Worm (Caenorhabditis elegans) whole organism, late embryonic: ENCODE data around the gene sru-15.
A peak's percentile ranks its signal among the peaks of the same experiment; 100 is the strongest.

ENCODE experiments used
- C08G9.2 ChIP-seq: sonication (generic microtip); optimal IDR thresholded peaks from 2 replicates; lab custom pipeline; 2016; ENCODE audit warnings: mild to moderate bottlenecking, missing genetic modification characterization, moderate library complexity, missing compliant biosample characterization
- C38D4.7 ChIP-seq: fragments of 200-800 bp; sonication (Bioruptor generic); optimal IDR thresholded peaks from 2 replicates; lab custom pipeline; 2018; ENCODE audit warnings: mild to moderate bottlenecking, missing genetic modification characterization, moderate library complexity, missing compliant biosample characterization
- K02D7.2 ChIP-seq: sonication (generic microtip); optimal IDR thresholded peaks from 2 replicates; lab custom pipeline; 2017; ENCODE audit warnings: mild to moderate bottlenecking, missing genetic modification characterization, missing compliant biosample characterization
- K09A11.1 ChIP-seq: sonication (generic microtip); optimal IDR thresholded peaks from 2 replicates; lab custom pipeline; 2017; ENCODE audit warnings: antibody characterized with exemption, mild to moderate bottlenecking, missing genetic modification characterization, missing compliant biosample characterization; ENCODE audit not compliant: insufficient read depth
- T23F11.4 ChIP-seq: fragments of 200-800 bp; sonication (Bioruptor generic); optimal IDR thresholded peaks from 2 replicates; lab custom pipeline; 2018; ENCODE audit warnings: mild to moderate bottlenecking, missing genetic modification characterization, missing compliant biosample characterization
- ceh-14 ChIP-seq: sonication (generic microtip); optimal IDR thresholded peaks from 2 replicates; lab custom pipeline; 2016; ENCODE audit warnings: missing genotype, missing genetic modification characterization, missing compliant biosample characterization
- ceh-19 ChIP-seq: fragments of 200-800 bp; sonication (Bioruptor generic); optimal IDR thresholded peaks from 2 replicates; lab custom pipeline; 2018; ENCODE audit warnings: mild to moderate bottlenecking, missing genetic modification characterization, missing compliant biosample characterization
- ceh-22 ChIP-seq: sonication (generic microtip); optimal IDR thresholded peaks from 2 replicates; lab custom pipeline; 2017; ENCODE audit warnings: missing biosample characterization, missing genetic modification characterization
- ceh-45 ChIP-seq: fragments of 200-800 bp; sonication (Bioruptor generic); IDR thresholded peaks from 2 replicates; pipeline ENCODE4 v1.3.6; 2022; ENCODE audit warnings: missing genetic modification reagents, missing genetic modification characterization, missing compliant biosample characterization
- ceh-48 ChIP-seq: sonication (generic microtip); optimal IDR thresholded peaks from 2 replicates; lab custom pipeline; 2016; ENCODE audit warnings: missing genetic modification characterization, inconsistent platforms, missing compliant biosample characterization
- ceh-6 ChIP-seq: fragments of 200-800 bp; sonication (Bioruptor generic); optimal IDR thresholded peaks from 2 replicates; lab custom pipeline; 2018; ENCODE audit warnings: mild to moderate bottlenecking, missing genetic modification characterization, missing compliant biosample characterization
- che-1 ChIP-seq: sonication (generic microtip); optimal IDR thresholded peaks from 2 replicates; lab custom pipeline; 2016; ENCODE audit warnings: mild to moderate bottlenecking, missing genetic modification characterization, missing compliant biosample characterization
- elt-2 ChIP-seq: sonication (generic microtip); optimal IDR thresholded peaks from 2 replicates; lab custom pipeline; 2016; ENCODE audit warnings: missing genetic modification reagents, missing genetic modification characterization, missing compliant biosample characterization
- elt-4 ChIP-seq: sonication (generic microtip); optimal IDR thresholded peaks from 2 replicates; lab custom pipeline; 2016; ENCODE audit warnings: missing genetic modification characterization, missing compliant biosample characterization
- fax-1 ChIP-seq: sonication (generic microtip); optimal IDR thresholded peaks from 2 replicates; lab custom pipeline; 2016; ENCODE audit warnings: missing genotype, missing genetic modification characterization, missing compliant biosample characterization
- fkh-10 ChIP-seq: fragments of 150-350 bp; optimal IDR thresholded peaks from 2 replicates; lab custom pipeline; 2014; ENCODE audit warnings: missing biosample characterization, missing genetic modification reagents, missing genetic modification characterization
- fkh-6 ChIP-seq: sonication (generic microtip); optimal IDR thresholded peaks from 2 replicates; lab custom pipeline; 2016; ENCODE audit warnings: missing genetic modification characterization, missing compliant biosample characterization
- hlh-13 ChIP-seq: fragments of 200-800 bp; sonication (Bioruptor generic); optimal IDR thresholded peaks from 2 replicates; lab custom pipeline; 2018; ENCODE audit warnings: mild to moderate bottlenecking, missing genetic modification characterization, missing compliant biosample characterization
- hlh-15 ChIP-seq: sonication (generic microtip); optimal IDR thresholded peaks from 2 replicates; lab custom pipeline; 2016; ENCODE audit warnings: missing genetic modification characterization, missing compliant biosample characterization
- hlh-6 ChIP-seq: sonication (generic microtip); optimal IDR thresholded peaks from 2 replicates; lab custom pipeline; 2016; ENCODE audit warnings: missing genotype, missing genetic modification characterization, missing compliant biosample characterization
- lim-6 ChIP-seq: sonication (generic microtip); optimal IDR thresholded peaks from 2 replicates; lab custom pipeline; 2016; ENCODE audit warnings: missing genetic modification characterization, missing compliant biosample characterization
- mec-3 ChIP-seq: sonication (generic microtip); optimal IDR thresholded peaks from 2 replicates; lab custom pipeline; 2016; ENCODE audit warnings: borderline replicate concordance, missing genetic modification characterization, missing compliant biosample characterization
- nfya-1 ChIP-seq: sonication (generic microtip); optimal IDR thresholded peaks from 2 replicates; lab custom pipeline; 2017; ENCODE audit warnings: missing genetic modification characterization, mild to moderate bottlenecking, missing compliant biosample characterization, antibody characterized with exemption, moderate library complexity
- npax-4 ChIP-seq: sonication (generic microtip); optimal IDR thresholded peaks from 2 replicates; lab custom pipeline; 2016; ENCODE audit warnings: missing genetic modification characterization, missing compliant biosample characterization
- odd-2 ChIP-seq: sonication (generic microtip); optimal IDR thresholded peaks from 2 replicates; lab custom pipeline; 2017; ENCODE audit warnings: antibody characterized with exemption, mild to moderate bottlenecking, missing genetic modification characterization, missing compliant biosample characterization
- pag-3 ChIP-seq: sonication (generic microtip); optimal IDR thresholded peaks from 2 replicates; lab custom pipeline; 2016; ENCODE audit warnings: missing compliant biosample characterization, missing genetic modification characterization, borderline replicate concordance
- pat-9 ChIP-seq: fragments of 200-800 bp; sonication (Bioruptor generic); optimal IDR thresholded peaks from 2 replicates; lab custom pipeline; 2018; ENCODE audit warnings: mild to moderate bottlenecking, missing genetic modification characterization, moderate library complexity, missing compliant biosample characterization
- pax-1 ChIP-seq: fragments of 150-350 bp; optimal IDR thresholded peaks from 2 replicates; lab custom pipeline; 2014; ENCODE audit warnings: missing biosample characterization, missing genetic modification characterization
- rnt-1 ChIP-seq: sonication (generic microtip); optimal IDR thresholded peaks from 2 replicates; lab custom pipeline; 2016; ENCODE audit warnings: missing genetic modification characterization, missing compliant biosample characterization
- sdc-2 ChIP-seq: sonication (generic microtip); optimal IDR thresholded peaks from 2 replicates; lab custom pipeline; 2016; ENCODE audit warnings: missing genotype, missing genetic modification characterization, missing compliant biosample characterization
- sox-2 ChIP-seq: fragments of 200-800 bp; sonication (Bioruptor generic); IDR thresholded peaks from 2 replicates; pipeline ENCODE4 v1.3.6; 2022; ENCODE audit warnings: missing genetic modification reagents, missing genetic modification characterization, missing compliant biosample characterization
- sox-4 ChIP-seq: sonication (generic microtip); optimal IDR thresholded peaks from 2 replicates; lab custom pipeline; 2017; ENCODE audit warnings: mild to moderate bottlenecking, missing genetic modification characterization, inconsistent platforms, missing compliant biosample characterization
- syd-9 ChIP-seq: sonication (generic microtip); optimal IDR thresholded peaks from 2 replicates; lab custom pipeline; 2016; ENCODE audit warnings: mild to moderate bottlenecking, missing genetic modification characterization, moderate library complexity, missing compliant biosample characterization
- tbx-7 ChIP-seq: sonication (generic microtip); optimal IDR thresholded peaks from 2 replicates; lab custom pipeline; 2016; ENCODE audit warnings: missing genotype, missing genetic modification characterization, missing compliant biosample characterization
- ttx-3 ChIP-seq: sonication (generic microtip); optimal IDR thresholded peaks from 2 replicates; lab custom pipeline; 2016; ENCODE audit warnings: missing genetic modification reagents, missing genetic modification characterization, missing compliant biosample characterization
- unc-42 ChIP-seq: sonication (generic microtip); optimal IDR thresholded peaks from 2 replicates; lab custom pipeline; 2016; ENCODE audit warnings: missing genotype, missing genetic modification characterization, missing compliant biosample characterization
- unc-55 ChIP-seq: sonication (generic microtip); optimal IDR thresholded peaks from 2 replicates; lab custom pipeline; 2017; ENCODE audit warnings: missing biosample characterization, missing genetic modification reagents, missing genetic modification characterization
- unc-86 ChIP-seq: sonication (generic microtip); optimal IDR thresholded peaks from 2 replicates; lab custom pipeline; 2016; ENCODE audit warnings: missing genetic modification characterization, missing compliant biosample characterization

The sru-15 gene

DNA sequence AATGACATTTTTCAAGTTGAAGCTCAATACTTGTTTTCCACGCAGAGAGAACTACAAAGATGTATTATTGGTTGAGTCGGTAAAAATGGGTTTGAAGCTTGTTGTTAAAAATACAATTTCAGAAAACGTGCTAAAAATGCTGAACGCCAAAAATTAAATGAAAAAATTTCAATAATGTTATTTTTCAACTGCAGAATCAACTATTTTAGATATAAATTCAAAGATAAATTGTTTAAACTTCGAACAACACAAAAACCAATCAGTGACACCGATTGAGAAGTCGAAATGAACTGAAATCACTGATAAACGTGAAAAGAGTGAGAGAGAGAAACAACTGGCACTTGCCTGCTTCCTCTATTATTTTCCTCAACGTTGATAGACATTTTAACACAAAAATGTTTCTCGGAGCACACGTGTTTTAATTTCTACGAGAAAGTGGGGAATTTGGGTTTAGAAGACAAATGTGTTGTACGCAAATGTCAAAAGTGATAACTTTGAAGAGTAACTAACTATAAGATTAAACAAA lies 8.5 kb upstream of the sru-15 start, which contains the start of gene T02D1.8:
TSS of gene T02D1.8 (minus strand) at position 51 of the 526 bp plus-strand sequence.
- no peak for TF ChIP-seq npax-4 (tag; lab: Kevin White, UChicago)
- TF ChIP-seq fkh-10 = no peak
- no peak for TF ChIP-seq fax-1
- TF ChIP-seq mec-3 (tag; lab: Kevin White, UChicago) = no peak
- TF ChIP-seq ceh-6 (GFP tag; lab: Kevin White, UChicago) = no peak
- TF ChIP-seq ceh-22 (tag; lab: Kevin White, UChicago) = no peak
- no peak for TF ChIP-seq C38D4.7

DNA sequence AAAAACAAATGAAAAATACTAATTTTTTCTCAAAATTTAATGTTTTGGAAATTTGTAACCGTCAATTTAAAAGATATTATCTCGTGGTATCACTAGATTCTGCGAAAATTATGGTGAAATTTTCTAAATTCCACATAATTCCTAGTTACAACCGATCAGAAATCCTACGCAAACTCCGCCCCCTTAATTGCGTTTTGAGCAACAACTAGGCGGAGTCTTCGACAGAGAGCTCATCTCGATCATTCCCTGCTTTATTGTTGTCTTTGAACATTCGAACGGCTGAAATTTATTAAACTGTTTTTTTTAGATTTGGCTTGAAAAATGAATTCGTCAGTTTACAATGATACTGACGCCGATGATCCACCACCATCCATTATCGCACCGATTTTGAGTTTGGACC lies 3.4 kb downstream of the sru-15 start, which contains the start of gene T02D1.4:
TSS of gene T02D1.4 (plus strand) at position 301 of the 400 bp plus-strand sequence.
- TF ChIP-seq T23F11.4 (no peak), sox-4 (tag; lab: Kevin White, UChicago) (no peak), syd-9 (tag; lab: Kevin White, UChicago) (no peak), K09A11.1 (tag; lab: Kevin White, UChicago) (no peak), sox-2 (no peak), K02D7.2 (tag; lab: Kevin White, UChicago) (no peak), ceh-14 (tag; lab: Kevin White, UChicago) (no peak), fkh-6 (no peak), sdc-2 (tag; lab: Kevin White, UChicago) (no peak), elt-2 (tag; lab: Kevin White, UChicago) (no peak), pat-9 (tag; lab: Kevin White, UChicago) (no peak), hlh-15 (tag; lab: Kevin White, UChicago) (no peak), che-1 (tag; lab: Kevin White, UChicago) (no peak), lim-6 (tag; lab: Kevin White, UChicago) (no peak), fax-1 (no peak), ceh-48 (tag; lab: Kevin White, UChicago) (no peak), ttx-3 (tag; lab: Kevin White, UChicago) (no peak), unc-86 (tag; lab: Kevin White, UChicago) (no peak)

DNA sequence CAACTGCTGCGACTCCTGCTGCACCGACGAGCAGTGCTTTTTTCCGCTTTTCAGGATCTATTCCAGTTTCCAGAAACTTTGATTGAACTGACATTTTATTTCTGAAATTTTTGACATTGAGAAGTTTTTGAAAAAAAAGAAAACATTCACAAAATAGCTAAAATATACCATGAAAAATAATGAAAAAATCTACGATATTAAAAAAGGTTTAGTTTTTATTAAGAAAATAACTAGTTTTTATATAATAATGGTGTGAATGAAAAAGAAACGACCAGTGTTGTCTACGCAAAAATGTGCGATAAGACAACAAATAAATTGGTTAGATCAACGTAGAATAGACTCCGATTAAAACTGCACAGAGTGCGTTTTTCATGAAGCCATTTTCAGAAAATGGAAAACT lies 9.5 kb downstream of the sru-15 start, which contains the start of gene pmp-4:
TSS of gene pmp-4 (minus strand) at position 101 of the 400 bp plus-strand sequence.
- no peak for TF ChIP-seq npax-4 (tag; lab: Kevin White, UChicago)
- no peak for TF ChIP-seq pax-1 (tag; lab: Kevin White, UChicago)
- no peak for TF ChIP-seq rnt-1 (tag; lab: Kevin White, UChicago)
- no peak for TF ChIP-seq elt-4 (tag; lab: Kevin White, UChicago)
- TF ChIP-seq ttx-3 (tag; lab: Kevin White, UChicago) = no peak

DNA sequence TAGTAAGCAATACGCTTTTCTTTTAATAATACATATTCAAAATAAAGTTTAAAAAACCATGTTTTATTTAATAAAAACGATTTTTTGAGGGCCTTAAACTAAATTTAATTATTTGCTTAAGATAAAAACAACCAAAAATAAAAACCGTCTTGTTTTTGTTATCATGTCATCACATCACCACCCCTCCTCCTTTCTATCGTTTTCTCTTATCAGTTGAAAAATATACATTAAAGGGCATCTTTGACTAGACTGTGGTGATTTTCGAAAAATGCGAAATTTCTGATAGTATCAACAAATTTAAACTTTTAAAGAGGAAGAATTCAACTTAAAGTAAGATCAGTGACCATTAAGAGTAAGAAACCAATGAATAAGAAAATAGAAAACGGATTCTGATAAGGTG lies 10.1 kb downstream of the sru-15 start:
- TF ChIP-seq nfya-1 (no peak), elt-2 (tag; lab: Kevin White, UChicago) (peak; percentile 82)

DNA sequence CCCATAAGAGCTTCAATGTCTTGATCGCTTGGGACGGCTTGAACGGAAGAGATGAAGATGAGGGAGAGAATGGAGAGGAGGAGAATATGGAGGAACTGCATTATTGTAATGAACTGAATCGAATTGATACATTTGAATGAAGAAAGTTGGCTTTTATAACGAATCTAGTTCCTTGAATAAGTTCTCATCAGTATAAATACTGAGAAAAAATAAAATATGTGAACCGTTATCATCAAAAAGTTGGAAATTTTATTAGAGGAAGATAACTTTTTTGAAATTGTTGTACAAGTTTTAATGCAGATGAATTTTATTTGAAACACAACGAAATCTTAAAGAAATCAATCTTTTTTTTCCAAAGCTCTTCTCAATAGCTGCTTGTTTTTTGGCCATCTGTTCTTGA lies 11.0 kb downstream of the sru-15 start, which contains the start of gene T02D1.7:
TSS of gene T02D1.7 (minus strand) at position 101 of the 400 bp plus-strand sequence.
- TF ChIP-seq npax-4 (tag; lab: Kevin White, UChicago) (no peak), sox-4 (tag; lab: Kevin White, UChicago) (no peak), pag-3 (tag; lab: Kevin White, UChicago) (no peak), hlh-6 (no peak), ceh-22 (tag; lab: Kevin White, UChicago) (no peak), ceh-19 (no peak), fkh-6 (no peak), tbx-7 (tag; lab: Kevin White, UChicago) (no peak), odd-2 (tag; lab: Kevin White, UChicago) (no peak), ceh-48 (tag; lab: Kevin White, UChicago) (no peak), unc-55 (GFP tag; lab: Kevin White, UChicago) (no peak), ceh-45 (GFP tag; lab: Robert Waterston, UW) (no peak), syd-9 (tag; lab: Kevin White, UChicago) (no peak), ceh-14 (tag; lab: Kevin White, UChicago) (no peak), hlh-13 (GFP tag; lab: Kevin White, UChicago) (no peak), unc-42 (tag; lab: Kevin White, UChicago) (no peak), C08G9.2 (tag; lab: Kevin White, UChicago) (no peak), K09A11.1 (tag; lab: Kevin White, UChicago) (no peak), mec-3 (tag; lab: Kevin White, UChicago) (no peak), che-1 (tag; lab: Kevin White, UChicago) (no peak)
